Fruit fly (Drosophila melanogaster) Kc167 (cell line): ENCODE measurements around the gene CG32344.

Source experiments
- Myc ChIP-seq: fragments of >200 bp; optimal IDR thresholded peaks from 2 replicates; lab custom pipeline; 2017; ENCODE audit warnings: missing external identifiers
- Sin3A ChIP-seq: fragments of >200 bp; optimal IDR thresholded peaks from 2 replicates; lab custom pipeline; 2018; ENCODE audit warnings: missing external identifiers
- h ChIP-seq: fragments of >200 bp; optimal IDR thresholded peaks from 3 replicates; lab custom pipeline; 2018; ENCODE audit warnings: missing external identifiers
- insv ChIP-seq: fragments of >200 bp; optimal IDR thresholded peaks from 3 replicates; lab custom pipeline; 2018; ENCODE audit warnings: missing external identifiers
- psq ChIP-seq: fragments of >200 bp; optimal IDR thresholded peaks from 2 replicates; lab custom pipeline; 2017; ENCODE audit warnings: missing external identifiers
- ttk ChIP-seq: sonication (Bioruptor generic); optimal IDR thresholded peaks from 2 replicates; lab custom pipeline; 2017; ENCODE audit warnings: missing external identifiers

The CG32344 gene

DNA sequence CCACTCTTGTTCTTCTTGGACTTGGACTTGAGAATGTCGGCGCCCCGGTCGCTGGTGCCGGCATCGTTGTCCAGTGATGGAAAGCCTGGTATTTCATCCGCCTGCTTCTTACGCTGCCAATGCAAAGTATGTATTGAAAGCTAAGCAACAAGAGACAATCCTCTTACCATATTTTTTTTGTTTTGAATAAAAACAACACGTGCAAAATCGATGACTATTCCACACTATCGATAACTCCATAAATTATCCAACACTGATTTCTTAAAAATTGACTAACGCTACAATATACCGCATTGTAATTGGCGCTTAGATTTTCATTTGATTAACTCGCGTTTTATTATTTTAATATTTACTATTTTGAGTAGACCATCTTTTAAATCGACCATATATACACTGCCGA lies at the start of gene CG32344:
Gene CG32344 (minus strand): TSS at position 235 of the 400 bp plus-strand sequence.
- no peak for TF ChIP-seq Myc (lab: Kevin White, UChicago)
- no peak for TF ChIP-seq ttk
- no peak for TF ChIP-seq Sin3A (lab: Kevin White, UChicago)
- no peak for TF ChIP-seq h (lab: Kevin White, UChicago)
- TF ChIP-seq insv (lab: Kevin White, UChicago): no peak
- no peak for TF ChIP-seq psq (lab: Kevin White, UChicago)

DNA sequence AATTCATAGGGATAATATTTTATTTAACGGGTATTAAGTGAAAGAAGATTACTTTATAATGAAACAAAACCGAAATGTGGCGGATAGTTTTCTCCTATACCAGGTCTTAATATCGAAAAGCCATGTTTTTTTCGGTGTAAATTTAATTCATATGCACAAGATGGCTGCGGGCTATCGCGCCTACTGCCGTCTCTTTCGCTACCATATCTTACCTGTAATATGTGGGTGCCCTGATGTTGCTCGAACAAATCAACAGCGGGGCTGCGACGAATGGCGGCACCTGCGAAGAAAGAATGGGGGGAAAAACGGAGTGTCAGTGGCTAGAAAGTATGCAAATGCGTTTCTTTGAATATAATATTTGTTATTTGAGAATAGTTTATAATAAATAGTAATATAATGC lies 46.7 kb upstream of the CG32344 start:
- no peak for TF ChIP-seq Sin3A (lab: Kevin White, UChicago)
- no peak for TF ChIP-seq ttk
- TF ChIP-seq h (lab: Kevin White, UChicago): no peak
- no peak for TF ChIP-seq psq (lab: Kevin White, UChicago)
- no peak for TF ChIP-seq insv (lab: Kevin White, UChicago)
- no peak for TF ChIP-seq Myc (lab: Kevin White, UChicago)

DNA sequence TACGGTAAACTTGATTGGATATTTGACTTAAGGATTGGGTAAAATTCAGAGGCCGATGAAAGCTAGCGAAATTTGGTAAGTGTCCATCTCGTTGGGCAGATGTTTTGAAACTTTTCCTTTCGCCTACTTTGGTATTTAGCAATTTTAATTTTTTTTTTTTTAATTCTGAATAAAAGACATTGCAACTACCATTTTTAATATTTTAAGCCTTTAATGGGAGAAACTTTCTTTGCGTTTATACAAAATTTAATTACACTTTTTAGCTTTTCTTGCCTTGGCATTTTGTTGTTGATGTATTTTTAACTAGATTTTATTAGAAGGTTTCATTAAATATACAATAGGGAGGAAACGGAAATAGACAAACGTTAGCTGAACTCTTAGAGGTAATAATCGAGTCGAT lies 41.8 kb upstream of the CG32344 start, which contains the start of gene CG13884:
Gene CG13884 (minus strand): TSS at position 101 of the 400 bp plus-strand sequence.
- no peak for TF ChIP-seq insv (lab: Kevin White, UChicago)
- TF ChIP-seq Sin3A (lab: Kevin White, UChicago): no peak
- TF ChIP-seq ttk: no peak
- no peak for TF ChIP-seq Myc (lab: Kevin White, UChicago)
- TF ChIP-seq h (lab: Kevin White, UChicago): no peak
- TF ChIP-seq psq (lab: Kevin White, UChicago): no peak

DNA sequence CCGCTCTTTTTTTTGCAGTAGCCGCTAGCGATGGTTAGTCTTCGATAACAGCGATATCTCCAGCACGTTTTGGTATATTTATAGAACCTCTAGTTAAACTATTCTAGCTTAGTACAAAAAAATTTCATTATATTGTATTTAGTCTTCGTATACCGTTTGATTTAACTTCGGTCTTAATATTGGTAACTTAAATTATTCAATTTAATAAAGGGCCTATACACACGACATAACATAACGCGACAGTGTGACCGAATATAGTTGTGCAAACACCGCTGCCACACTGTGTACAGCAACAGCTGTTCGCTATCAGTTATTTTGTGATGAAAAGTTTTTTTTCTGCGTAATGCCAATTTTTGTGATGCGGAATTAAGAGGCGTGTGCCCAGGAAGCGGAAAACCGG lies 36.7 kb upstream of the CG32344 start, which contains the start of the genes Cdc5 and CG1233:
Gene Cdc5 (minus strand): TSS at position 183 of the 400 bp plus-strand sequence.
Gene CG1233 (plus strand): TSS at position 272 of the 400 bp plus-strand sequence.
- TF ChIP-seq ttk (no peak), Myc (lab: Kevin White, UChicago) (no peak), insv (lab: Kevin White, UChicago) (no peak), h (lab: Kevin White, UChicago) (no peak)

- no peak for TF ChIP-seq ttk
- no peak for TF ChIP-seq Myc (lab: Kevin White, UChicago)
- TF ChIP-seq psq (lab: Kevin White, UChicago): no peak
- TF ChIP-seq insv (lab: Kevin White, UChicago): no peak
- TF ChIP-seq h (lab: Kevin White, UChicago): no peak
- no peak for TF ChIP-seq Sin3A (lab: Kevin White, UChicago)
These were observed 33.2 kb upstream of the CG32344 start, which contains the start of gene Roc1b for dm6 chr3L:357681-358080. Gene Roc1b (plus strand): TSS chr3L:357981.

DNA sequence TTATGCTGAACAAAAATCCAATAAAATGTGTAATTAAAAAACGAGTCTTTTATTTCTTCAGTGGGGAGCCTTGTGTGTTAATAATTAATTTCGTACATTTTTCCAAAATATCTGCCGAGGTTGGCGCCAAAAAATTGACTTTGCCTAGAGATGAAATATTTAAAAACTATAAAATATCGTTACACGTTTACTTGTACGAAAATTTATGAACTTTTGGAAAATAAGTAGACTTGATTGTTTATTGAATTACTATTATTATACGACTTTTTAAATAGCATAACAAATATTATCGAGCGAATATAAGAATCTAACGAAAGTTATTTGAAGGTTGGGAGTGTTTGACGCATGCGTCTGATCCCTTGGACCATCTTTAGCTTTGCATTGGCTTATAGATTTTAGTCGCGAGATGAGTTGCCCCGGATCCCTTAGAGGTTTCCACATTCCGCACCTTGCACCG lies 31.5 kb upstream of the CG32344 start, which contains the start of gene CG1231:
Gene CG1231 (plus strand): TSS at position 407 of the 457 bp plus-strand sequence.
- TF ChIP-seq insv (lab: Kevin White, UChicago) (no peak), h (lab: Kevin White, UChicago) (no peak), Myc (lab: Kevin White, UChicago) (no peak), psq (lab: Kevin White, UChicago) (no peak), Sin3A (lab: Kevin White, UChicago) (no peak), ttk (no peak)

DNA sequence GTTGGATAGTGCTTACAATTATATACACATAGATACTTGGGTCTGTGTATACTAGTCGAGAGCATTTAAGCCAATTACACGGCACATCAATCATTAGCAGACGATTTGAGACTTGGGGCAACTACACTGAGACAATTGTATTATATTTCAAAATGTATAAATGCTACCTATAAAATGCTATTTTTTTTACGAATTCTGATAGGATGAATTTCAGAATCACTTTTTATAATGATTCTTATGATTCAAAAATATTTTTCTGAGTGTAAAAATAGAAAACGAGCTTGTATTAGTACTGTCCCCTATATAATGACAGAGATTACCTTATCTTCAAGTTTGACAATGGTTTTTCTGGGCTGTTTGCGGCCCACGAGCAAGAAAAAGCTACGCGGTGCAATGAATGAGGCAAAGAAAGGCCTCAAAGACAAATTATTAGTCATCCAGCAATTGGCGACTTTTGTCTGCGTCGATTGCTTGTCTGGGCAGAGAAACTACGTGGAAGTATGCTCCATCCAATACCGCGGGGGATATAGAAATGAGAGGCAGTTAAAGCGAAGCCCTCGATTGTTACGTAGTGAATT lies 26.2 kb upstream of the CG32344 start:
- TF ChIP-seq Myc (lab: Kevin White, UChicago) (no peak), Sin3A (lab: Kevin White, UChicago) (no peak), psq (lab: Kevin White, UChicago) (no peak), insv (lab: Kevin White, UChicago) (no peak), ttk (no peak), h (lab: Kevin White, UChicago) (no peak)

dm6 chr3L:349751-350150 lies 25.2 kb upstream of the CG32344 start:
- no peak for TF ChIP-seq h (lab: Kevin White, UChicago)
- no peak for TF ChIP-seq psq (lab: Kevin White, UChicago)
- no peak for TF ChIP-seq insv (lab: Kevin White, UChicago)
- TF ChIP-seq Sin3A (lab: Kevin White, UChicago): no peak
- no peak for TF ChIP-seq Myc (lab: Kevin White, UChicago)
- no peak for TF ChIP-seq ttk

- TF ChIP-seq h (lab: Kevin White, UChicago) (no peak), psq (lab: Kevin White, UChicago) (no peak), insv (lab: Kevin White, UChicago) (no peak), Sin3A (lab: Kevin White, UChicago) (no peak), Myc (lab: Kevin White, UChicago) (no peak), ttk (no peak)
These were observed 23.9 kb upstream of the CG32344 start for dm6 chr3L:348406-348743.

dm6 chr3L:347641-348405 lies 23.3 kb upstream of the CG32344 start:
- no peak for TF ChIP-seq ttk
- no peak for TF ChIP-seq psq (lab: Kevin White, UChicago)
- TF ChIP-seq h (lab: Kevin White, UChicago): no peak
- TF ChIP-seq insv (lab: Kevin White, UChicago): no peak
- TF ChIP-seq Myc (lab: Kevin White, UChicago): no peak
- TF ChIP-seq Sin3A (lab: Kevin White, UChicago): no peak
